Fruit fly (Drosophila melanogaster) whole organism, prepupa: ENCODE results near the gene CG17597.

Experiments used
- Blimp-1 ChIP-seq: fragments of 200-800 bp; sonication (Bioruptor generic); optimal IDR thresholded peaks from 3 replicates; lab custom pipeline; 2017; ENCODE audit warnings: missing biosample characterization, missing genetic modification characterization, mild to moderate bottlenecking, moderate library complexity, missing genetic modification reagents
- CG10631 ChIP-seq: fragments of 200-800 bp; sonication (Bioruptor generic); optimal IDR thresholded peaks from 2 replicates; lab custom pipeline; 2016; ENCODE audit warnings: missing biosample characterization, missing genetic modification characterization
- CG10669 ChIP-seq: fragments of 200-800 bp; sonication (Bioruptor generic); optimal IDR thresholded peaks from 3 replicates; lab custom pipeline; 2018; ENCODE audit warnings: missing biosample characterization, mild to moderate bottlenecking, missing genetic modification characterization, moderate library complexity
- CG11294 ChIP-seq: fragments of 200-800 bp; sonication (Bioruptor generic); IDR thresholded peaks from 2 replicates; pipeline ENCODE4 v1.3.6; 2022; ENCODE audit warnings: missing biosample characterization, missing genetic modification characterization
- CG11762 ChIP-seq: fragments of 200-800 bp; sonication (Bioruptor generic); optimal IDR thresholded peaks from 3 replicates; lab custom pipeline; 2016; ENCODE audit warnings: missing biosample characterization, missing genetic modification characterization; ENCODE audit not compliant: insufficient read depth
- CG11902 ChIP-seq: fragments of 200-800 bp; sonication (Bioruptor generic); optimal IDR thresholded peaks from 3 replicates; lab custom pipeline; 2016; ENCODE audit warnings: missing biosample characterization, missing genetic modification characterization
- CG15336 ChIP-seq: fragments of 200-800 bp; sonication (Bioruptor generic); IDR thresholded peaks from 2 replicates; pipeline ENCODE4 v1.3.6; 2022; ENCODE audit warnings: missing biosample characterization, missing genetic modification characterization
- CG1621 ChIP-seq: fragments of 200-800 bp; sonication (Bioruptor generic); optimal IDR thresholded peaks from 3 replicates; lab custom pipeline; 2018; ENCODE audit warnings: missing biosample characterization, mild to moderate bottlenecking, missing genetic modification characterization
- CG3032 ChIP-seq: fragments of 200-800 bp; optimal IDR thresholded peaks from 2 replicates; lab custom pipeline; 2019; ENCODE audit warnings: missing biosample characterization, mild to moderate bottlenecking, missing genetic modification characterization, moderate library complexity
- CG32006 ChIP-seq: fragments of 200-800 bp; sonication (Bioruptor generic); optimal IDR thresholded peaks from 3 replicates; lab custom pipeline; 2017; ENCODE audit warnings: missing biosample characterization, mild to moderate bottlenecking, missing genetic modification characterization
- CG4318 ChIP-seq: fragments of 200-800 bp; sonication (Bioruptor generic); optimal IDR thresholded peaks from 3 replicates; lab custom pipeline; 2017; ENCODE audit warnings: missing biosample characterization, mild to moderate bottlenecking, missing genetic modification characterization
- CG6163 ChIP-seq: fragments of 200-800 bp; sonication (Bioruptor generic); IDR thresholded peaks from 3 replicates; pipeline ENCODE4 v1.3.6; 2022; ENCODE audit warnings: missing biosample characterization, missing genetic modification characterization
- CG6276 ChIP-seq: fragments of 200-800 bp; sonication (Bioruptor generic); optimal IDR thresholded peaks from 2 replicates; lab custom pipeline; 2017; ENCODE audit warnings: missing biosample characterization, mild to moderate bottlenecking, missing genetic modification characterization
- CG6792 ChIP-seq: fragments of 200-800 bp; sonication (Bioruptor generic); optimal IDR thresholded peaks from 3 replicates; lab custom pipeline; 2016; ENCODE audit warnings: missing biosample characterization, missing genetic modification characterization
- CG6808 ChIP-seq: fragments of 200-800 bp; sonication (Bioruptor generic); optimal IDR thresholded peaks from 3 replicates; lab custom pipeline; 2017; ENCODE audit warnings: missing biosample characterization, missing genetic modification characterization, mild to moderate bottlenecking, moderate library complexity, missing genetic modification reagents
- CG6854 ChIP-seq: fragments of 200-800 bp; sonication (Bioruptor generic); optimal IDR thresholded peaks from 2 replicates; lab custom pipeline; 2017; ENCODE audit warnings: missing biosample characterization, mild to moderate bottlenecking, missing genetic modification characterization
- CG7368 ChIP-seq: fragments of 200-800 bp; sonication (Bioruptor generic); optimal IDR thresholded peaks from 3 replicates; lab custom pipeline; 2016; ENCODE audit warnings: missing biosample characterization, missing genetic modification characterization
- CG8119 ChIP-seq: fragments of 200-800 bp; sonication (Bioruptor generic); IDR thresholded peaks from 3 replicates; pipeline ENCODE4 v1.3.6; 2022; ENCODE audit warnings: missing biosample characterization, missing genetic modification characterization
- CG8319 ChIP-seq: fragments of 200-800 bp; sonication (Bioruptor generic); optimal IDR thresholded peaks from 3 replicates; lab custom pipeline; 2016; ENCODE audit warnings: missing biosample characterization, missing genetic modification characterization
- Eip75B ChIP-seq: fragments of 200-800 bp; sonication (Bioruptor generic); optimal IDR thresholded peaks from 3 replicates; lab custom pipeline; 2016; ENCODE audit warnings: missing biosample characterization, missing genetic modification characterization
- Eip78C ChIP-seq: fragments of 200-800 bp; sonication (Bioruptor generic); peaks from one replicate; lab custom pipeline; 2016; ENCODE audit warnings: missing biosample characterization, missing genetic modification characterization
- Eip93F ChIP-seq: fragments of 200-800 bp; sonication (Bioruptor generic); optimal IDR thresholded peaks from 2 replicates; lab custom pipeline; 2016; ENCODE audit warnings: missing biosample characterization, mild to moderate bottlenecking, missing genetic modification characterization
- Ets21C ChIP-seq: fragments of 200-800 bp; sonication (Bioruptor generic); optimal IDR thresholded peaks from 3 replicates; lab custom pipeline; 2016; ENCODE audit warnings: missing biosample characterization, missing genetic modification characterization
- Ets96B ChIP-seq: fragments of 200-800 bp; optimal IDR thresholded peaks from 2 replicates; lab custom pipeline; 2019; ENCODE audit warnings: missing biosample characterization, mild to moderate bottlenecking, missing genetic modification characterization, moderate library complexity
- Gug ChIP-seq: fragments of 200-800 bp; sonication (Bioruptor generic); IDR thresholded peaks from 2 replicates; pipeline ENCODE4 v1.3.6; 2022; ENCODE audit warnings: missing biosample characterization, missing genetic modification characterization
- Hr38 ChIP-seq: sonication (Bioruptor generic); optimal IDR thresholded peaks from 2 replicates; lab custom pipeline; 2016; ENCODE audit warnings: missing biosample characterization, missing genetic modification characterization
- Hr39 ChIP-seq: fragments of 200-800 bp; sonication (Bioruptor generic); optimal IDR thresholded peaks from 2 replicates; lab custom pipeline; 2016; ENCODE audit warnings: missing biosample characterization, missing genetic modification characterization
- Hr4 ChIP-seq: fragments of 200-800 bp; sonication (Bioruptor generic); optimal IDR thresholded peaks from 3 replicates; lab custom pipeline; 2016; ENCODE audit warnings: missing biosample characterization, missing genetic modification characterization
- Lpt ChIP-seq: fragments of 200-800 bp; sonication (Bioruptor generic); optimal IDR thresholded peaks from 3 replicates; lab custom pipeline; 2016; ENCODE audit warnings: missing biosample characterization, missing genetic modification characterization
- Met ChIP-seq: fragments of 200-800 bp; sonication (Bioruptor generic); optimal IDR thresholded peaks from 3 replicates; lab custom pipeline; 2016; ENCODE audit warnings: missing biosample characterization, missing genetic modification characterization
- OdsH ChIP-seq: fragments of 200-800 bp; sonication (Bioruptor generic); optimal IDR thresholded peaks from 3 replicates; lab custom pipeline; 2016; ENCODE audit warnings: missing biosample characterization, missing genetic modification characterization
- Smox ChIP-seq: fragments of 200-800 bp; sonication (Bioruptor generic); optimal IDR thresholded peaks from 3 replicates; lab custom pipeline; 2016; ENCODE audit warnings: missing biosample characterization, missing genetic modification characterization
- Sox14 ChIP-seq: fragments of 200-800 bp; sonication (Bioruptor generic); optimal IDR thresholded peaks from 3 replicates; lab custom pipeline; 2016; ENCODE audit warnings: missing biosample characterization, missing genetic modification characterization
- Sox15 ChIP-seq: fragments of 200-800 bp; sonication (Bioruptor generic); optimal IDR thresholded peaks from 3 replicates; lab custom pipeline; 2016; ENCODE audit warnings: missing biosample characterization, missing genetic modification characterization
- achi ChIP-seq: fragments of 200-800 bp; sonication (Bioruptor generic); optimal IDR thresholded peaks from 3 replicates; lab custom pipeline; 2016; ENCODE audit warnings: missing biosample characterization, missing genetic modification characterization
- cyc ChIP-seq: fragments of 200-800 bp; sonication (Bioruptor generic); optimal IDR thresholded peaks from 3 replicates; lab custom pipeline; 2016; ENCODE audit warnings: missing biosample characterization, missing genetic modification characterization
- dac ChIP-seq: fragments of 200-800 bp; sonication (Bioruptor generic); optimal IDR thresholded peaks from 2 replicates; lab custom pipeline; 2017; ENCODE audit warnings: missing biosample characterization, mild to moderate bottlenecking, missing genetic modification characterization
- dsx ChIP-seq: fragments of 200-800 bp; optimal IDR thresholded peaks from 3 replicates; lab custom pipeline; 2019; ENCODE audit warnings: missing biosample characterization, mild to moderate bottlenecking, missing genetic modification characterization, moderate library complexity; ENCODE audit not compliant: poor library complexity, severe bottlenecking
- eg ChIP-seq: fragments of 200-800 bp; sonication (Bioruptor generic); IDR thresholded peaks from 3 replicates; pipeline ENCODE4 v1.3.6; 2022; ENCODE audit warnings: missing biosample characterization, missing genetic modification characterization
- fd59A ChIP-seq: fragments of 200-800 bp; sonication (Bioruptor generic); optimal IDR thresholded peaks from 2 replicates; lab custom pipeline; 2017; ENCODE audit warnings: missing biosample characterization, mild to moderate bottlenecking, missing genetic modification characterization, missing genetic modification reagents
- fd85E ChIP-seq: fragments of 200-800 bp; sonication (Bioruptor generic); optimal IDR thresholded peaks from 3 replicates; lab custom pipeline; 2016; ENCODE audit warnings: missing biosample characterization, missing genetic modification characterization
- fkh ChIP-seq: fragments of 200-800 bp; sonication (Bioruptor generic); optimal IDR thresholded peaks from 3 replicates; lab custom pipeline; 2017; ENCODE audit warnings: missing biosample characterization, mild to moderate bottlenecking, missing genetic modification characterization, moderate library complexity
- lz ChIP-seq: fragments of 200-800 bp; sonication (Bioruptor generic); optimal IDR thresholded peaks from 3 replicates; lab custom pipeline; 2016; ENCODE audit warnings: missing biosample characterization, missing genetic modification characterization
- pdm3 ChIP-seq: fragments of 200-800 bp; sonication (Bioruptor generic); optimal IDR thresholded peaks from 3 replicates; lab custom pipeline; 2016; ENCODE audit warnings: missing biosample characterization, missing genetic modification characterization
- salr ChIP-seq, 2 experiments: fragments of 200-800 bp; sonication (Bioruptor generic); optimal IDR thresholded peaks; 3 replicates each; lab custom pipeline; 2016 to 2018; ENCODE audit warnings: missing biosample characterization in 2 of 2, missing genetic modification characterization in 2 of 2, mild to moderate bottlenecking in 1 of 2
- spab ChIP-seq: fragments of 200-800 bp; sonication (Bioruptor generic); optimal IDR thresholded peaks from 2 replicates; lab custom pipeline; 2017; ENCODE audit warnings: missing biosample characterization, mild to moderate bottlenecking, missing genetic modification characterization, missing genetic modification reagents
- ss ChIP-seq, 2 experiments: fragments of 200-800 bp; sonication (Bioruptor generic); optimal IDR thresholded peaks; 2 replicates in 1 of 2; 3 replicates in 1 of 2; lab custom pipeline; 2017 to 2018; ENCODE audit warnings: mild to moderate bottlenecking in 2 of 2, missing biosample characterization in 2 of 2, missing genetic modification characterization in 2 of 2, moderate library complexity in 1 of 2
- topi ChIP-seq: fragments of 200-800 bp; sonication (Bioruptor generic); optimal IDR thresholded peaks from 3 replicates; lab custom pipeline; 2016; ENCODE audit warnings: missing biosample characterization, missing genetic modification characterization
- vri ChIP-seq: fragments of 200-800 bp; sonication (Bioruptor generic); optimal IDR thresholded peaks from 3 replicates; lab custom pipeline; 2016; ENCODE audit warnings: missing biosample characterization, mild to moderate bottlenecking, missing genetic modification characterization

The CG17597 gene

dm6 chr2L:18830587-18831528 is at the start of gene CG17597, which contains the start of gene ScpX:
TSS of gene CG17597 (minus strand) at chr2L:18831153.
TSS of gene ScpX (plus strand) at chr2L:18831229.
- TF ChIP-seq CG11762 (no peak), spab (GFP tag; lab: Kevin White, UChicago) (no peak), topi (GFP tag; lab: Kevin White, UChicago) (peak; percentile 52), salr (GFP tag; optimal IDR thresholded peaks at IDR 0.05; lab: Kevin White, UChicago) (peak; percentile 18 to 56), Gug (GFP tag; lab: Robert Waterston, UW) (no peak), CG3032 (tag; lab: Kevin White, UChicago) (peak; percentile 55), CG6854 (GFP tag; lab: Kevin White, UChicago) (peak; percentile 54), ss (GFP tag; optimal IDR thresholded peaks at IDR 0.05; lab: Kevin White, UChicago) (peak; percentile 54 to 59), CG11294 (GFP tag; lab: Robert Waterston, UW) (no peak), OdsH (GFP tag; lab: Kevin White, UChicago) (peak; percentile 50), Sox14 (peak; percentile 71), Ets21C (GFP tag; lab: Kevin White, UChicago) (no peak), pdm3 (GFP tag; lab: Kevin White, UChicago) (peak; percentile 74), Eip93F (peak; percentile 71), CG6163 (GFP tag; lab: Robert Waterston, UW) (no peak; the same call in 2 of the 3 replicates), Met (GFP tag; lab: Kevin White, UChicago) (peak; percentile 67), CG6792 (GFP tag; lab: Kevin White, UChicago) (peak; percentile 21), CG6808 (peak; percentile 48), Smox (GFP tag; lab: Kevin White, UChicago) (no peak), Eip75B (GFP tag; lab: Kevin White, UChicago) (peak; percentile 66), CG11902 (peak; percentile 28), CG10631 (GFP tag; lab: Kevin White, UChicago) (peak; percentile 78), CG1621 (tag; lab: Kevin White, UChicago) (peak; percentile 23), CG4318 (GFP tag; lab: Kevin White, UChicago) (no peak), fd85E (GFP tag; lab: Kevin White, UChicago) (no peak), CG8319 (peak; percentile 38), Blimp-1 (no peak), cyc (GFP tag; lab: Kevin White, UChicago) (peak; percentile 63), dsx (GFP tag; lab: Kevin White, UChicago) (peak; percentile 16), lz (GFP tag; lab: Kevin White, UChicago) (peak; percentile 65), vri (GFP tag; lab: Kevin White, UChicago) (peak; percentile 22), CG7368 (GFP tag; lab: Kevin White, UChicago) (no peak), fd59A (peak; percentile 5), Hr38 (no peak), Eip78C (peak; percentile 69), CG10669 (peak; percentile 40), Hr4 (GFP tag; lab: Kevin White, UChicago) (peak; percentile 76), CG8119 (peak; percentile 44; the same call in 2 of the 3 replicates), Sox15 (GFP tag; lab: Kevin White, UChicago) (peak; percentile 45), fkh (GFP tag; lab: Kevin White, UChicago) (peak; percentile 94), eg (0 out of 3 replicates have a peak, but pooled peaks have one; percentile 17), Hr39 (GFP tag; lab: Kevin White, UChicago) (peak; percentile 73), CG32006 (GFP tag; lab: Kevin White, UChicago) (peak; percentile 60), Lpt (GFP tag; lab: Kevin White, UChicago) (no peak), dac (GFP tag; lab: Kevin White, UChicago) (peak; percentile 4), Ets96B (peak; percentile 62), achi (GFP tag; lab: Kevin White, UChicago) (peak; percentile 65), CG6276 (GFP tag; lab: Kevin White, UChicago) (peak; percentile 17), CG15336 (GFP tag; lab: Robert Waterston, UW) (peak; percentile 47; the same call in 1 of the 2 replicates)
